ENCODE assay signal across 3 worm cellular contexts in the genomic region with DNA sequence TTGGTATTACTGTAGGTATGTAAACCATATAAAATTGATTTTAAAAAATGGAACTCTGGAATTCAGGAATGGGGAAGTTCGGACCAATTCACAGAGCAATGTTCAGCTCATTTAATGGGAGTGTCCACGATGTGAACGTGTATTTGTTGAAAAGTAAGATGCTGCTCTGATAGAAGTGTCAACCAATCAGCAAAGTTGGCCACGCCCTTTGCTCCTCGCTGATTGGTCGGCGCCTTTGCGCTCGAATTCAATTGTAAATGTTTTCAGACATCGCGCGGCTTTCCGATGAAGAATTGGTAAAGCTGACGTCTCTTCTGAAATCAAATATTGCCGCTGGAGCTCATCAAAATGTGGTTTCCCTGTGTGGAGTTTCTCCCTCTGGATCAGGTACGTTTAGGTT.
TF ChIP-seq lines count a peak whose summit lies in the region.

No protein-coding gene starts in this region.

TF ChIP-seq in whole organism, L1 larva, 84 proteins besides CTCF, POLR2A, EP300 and RAD21:
- TF ChIP-seq nhr-85 (tag; lab: Kevin White, UChicago): peak; percentile 30
- no peak for TF ChIP-seq hlh-17 (GFP tag; optimal IDR thresholded peaks at IDR 0.05; lab: Kevin White, UChicago; ENCODE audit: borderline replicate concordance)
TF ChIP-seq in whole organism, L1 larva: peak in this region for 1.

TF ChIP-seq in whole organism, L3 larva, 47 proteins besides CTCF, POLR2A, EP300 and RAD21:
- TF ChIP-seq aly-2 (tag; optimal IDR thresholded peaks at IDR 0.05; lab: Kevin White, UChicago): no peak
- peak; percentile 59 for TF ChIP-seq nfya-1 (tag; optimal IDR thresholded peaks at IDR 0.05; lab: Kevin White, UChicago; ENCODE audit: insufficient read depth)
TF ChIP-seq in whole organism, L3 larva: peak in this region for 1.

TF ChIP-seq in whole organism, late embryonic, 69 proteins besides CTCF, POLR2A, EP300 and RAD21:
- peak; percentile 68 for TF ChIP-seq nfya-1 (tag; optimal IDR thresholded peaks at IDR 0.05; lab: Kevin White, UChicago)
- no peak for TF ChIP-seq nhr-232 (tag; optimal IDR thresholded peaks at IDR 0.05; lab: Kevin White, UChicago)
- TF ChIP-seq ceh-31 (tag; optimal IDR thresholded peaks at IDR 0.05; lab: Kevin White, UChicago): no peak
TF ChIP-seq in whole organism, late embryonic: peak in this region for 1.
